Worm (Caenorhabditis elegans) whole organism, L2 larva: Measurements from ENCODE around the gene srh-304.

ENCODE experiments used
- alr-1 ChIP-seq: fragments of 150-350 bp; optimal IDR thresholded peaks from 2 replicates; lab custom pipeline; 2014; ENCODE audit warnings: missing biosample characterization, missing genetic modification characterization
- aly-2 ChIP-seq: fragments of 150-350 bp; optimal IDR thresholded peaks from 2 replicates; lab custom pipeline; 2014; ENCODE audit warnings: missing biosample characterization, missing genetic modification characterization
- ama-1 ChIP-seq: fragments of 150-350 bp; optimal IDR thresholded peaks from 2 replicates; lab custom pipeline; 2018; ENCODE audit warnings: inconsistent platforms
- ceh-82 ChIP-seq: fragments of 150-350 bp; optimal IDR thresholded peaks from 2 replicates; lab custom pipeline; 2014; ENCODE audit warnings: missing biosample characterization, missing genetic modification characterization
- elt-1 ChIP-seq: fragments of 150-350 bp; optimal IDR thresholded peaks from 2 replicates; lab custom pipeline; 2014; ENCODE audit warnings: missing biosample characterization, missing genetic modification characterization
- elt-3 ChIP-seq: sonication (generic microtip); optimal IDR thresholded peaks from 2 replicates; lab custom pipeline; 2017; ENCODE audit warnings: missing biosample characterization, missing genetic modification characterization
- skn-1 ChIP-seq: sonication (generic microtip); optimal IDR thresholded peaks from 2 replicates; lab custom pipeline; 2017; ENCODE audit warnings: missing biosample characterization, missing genetic modification characterization
- ztf-11 ChIP-seq: sonication (generic microtip); optimal IDR thresholded peaks from 2 replicates; lab custom pipeline; 2017; ENCODE audit warnings: missing biosample characterization, missing genetic modification characterization
- ztf-4 ChIP-seq: fragments of 150-350 bp; optimal IDR thresholded peaks from 2 replicates; lab custom pipeline; 2014; ENCODE audit warnings: missing biosample characterization, missing genetic modification characterization

ce11 chrV:17859519-17859918 lies 31.1 kb downstream of the srh-304 start:
- TF ChIP-seq aly-2 (tag; lab: Kevin White, UChicago) (no peak), skn-1 (tag; lab: Kevin White, UChicago) (no peak), ama-1 (lab: Kevin White, UChicago) (no peak), elt-3 (tag; lab: Kevin White, UChicago) (no peak), ceh-82 (tag; lab: Kevin White, UChicago) (no peak), ztf-11 (tag; lab: Kevin White, UChicago) (no peak), alr-1 (tag; lab: Kevin White, UChicago) (no peak), elt-1 (no peak), ztf-4 (tag; lab: Kevin White, UChicago) (no peak)
